Worm (Caenorhabditis elegans) whole organism, midembryonic: ENCODE data around the gene tos-1.
A peak's percentile ranks its signal among the peaks of the same experiment; 100 is the strongest.

Experiments
- T22C8.4 ChIP-seq: fragments of 200-800 bp; sonication (Bioruptor generic); IDR thresholded peaks from 2 replicates; pipeline ENCODE4 v1.3.6; 2022; ENCODE audit warnings: missing genetic modification characterization, missing compliant biosample characterization
- cog-1 ChIP-seq: sonication (generic microtip); optimal IDR thresholded peaks from 2 replicates; lab custom pipeline; 2016; ENCODE audit warnings: missing genetic modification characterization, missing compliant biosample characterization
- flt-1 ChIP-seq: fragments of 200-800 bp; sonication (Bioruptor generic); IDR thresholded peaks from 2 replicates; pipeline ENCODE4 v1.3.6; 2022; ENCODE audit warnings: missing genetic modification characterization, missing compliant biosample characterization
- klf-2 ChIP-seq: fragments of 200-800 bp; sonication (Bioruptor generic); conservative IDR thresholded peaks from 2 replicates; pipeline ENCODE4 v1.3.6; 2022; ENCODE audit warnings: missing genetic modification reagents, missing genetic modification characterization, missing compliant biosample characterization
- med-1 ChIP-seq: sonication (generic microtip); optimal IDR thresholded peaks from 2 replicates; lab custom pipeline; 2017; ENCODE audit warnings: missing genetic modification characterization, mild to moderate bottlenecking, missing compliant biosample characterization, antibody characterized with exemption, missing genetic modification reagents; ENCODE audit not compliant: insufficient read depth

- no peak for TF ChIP-seq cog-1
- TF ChIP-seq flt-1 (GFP tag; lab: Robert Waterston, UW) = no peak
- no peak for TF ChIP-seq klf-2 (GFP tag; lab: Robert Waterston, UW)
- peak; percentile 91 for TF ChIP-seq T22C8.4
- TF ChIP-seq med-1 (GFP tag; lab: Kevin White, UChicago) = no peak
Observed at ce11 chrV:9346804-9347203, 2.8 kb upstream of the tos-1 start, which contains the start of the genes K07B1.7 and try-5.
